Worm (Caenorhabditis elegans): ENCODE measurements around the gene eif-2Bgamma.

The eif-2Bgamma gene

DNA sequence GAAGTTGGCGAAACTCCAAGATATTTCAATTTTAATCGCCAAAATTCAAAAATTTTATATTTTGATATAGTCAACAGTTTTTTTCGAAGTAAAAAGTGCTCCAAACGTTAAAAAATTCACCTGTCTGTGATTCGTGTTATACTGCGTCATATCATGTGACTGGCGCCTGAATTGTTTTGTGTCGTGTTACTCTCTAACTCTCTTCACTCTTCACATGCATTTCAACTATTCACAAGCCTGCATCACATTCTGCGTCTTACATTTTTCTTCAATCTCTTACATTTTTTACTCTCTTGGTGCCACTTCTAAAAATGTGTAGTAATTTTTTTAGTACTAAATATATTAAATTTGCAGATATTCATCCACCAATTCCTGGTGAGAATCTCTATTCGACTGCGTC lies 39.0 kb downstream of the eif-2Bgamma start, which contains the start of gene flcn-1:
flcn-1 (plus strand) TSS at position 348 of the 400 bp plus-strand sequence.
- no peak for TF ChIP-seq hlh-1 (tag; optimal IDR thresholded peaks at IDR 0.05)
- no peak for TF ChIP-seq lin-32 (GFP tag; optimal IDR thresholded peaks at IDR 0.05)
- TF ChIP-seq M03D4.4 (tag; optimal IDR thresholded peaks at IDR 0.05), result no peak
- peak; percentile 12 for TF ChIP-seq ces-1 (GFP tag; optimal IDR thresholded peaks at IDR 0.05)
- no peak for TF ChIP-seq nhr-76 (tag; optimal IDR thresholded peaks at IDR 0.05)

DNA sequence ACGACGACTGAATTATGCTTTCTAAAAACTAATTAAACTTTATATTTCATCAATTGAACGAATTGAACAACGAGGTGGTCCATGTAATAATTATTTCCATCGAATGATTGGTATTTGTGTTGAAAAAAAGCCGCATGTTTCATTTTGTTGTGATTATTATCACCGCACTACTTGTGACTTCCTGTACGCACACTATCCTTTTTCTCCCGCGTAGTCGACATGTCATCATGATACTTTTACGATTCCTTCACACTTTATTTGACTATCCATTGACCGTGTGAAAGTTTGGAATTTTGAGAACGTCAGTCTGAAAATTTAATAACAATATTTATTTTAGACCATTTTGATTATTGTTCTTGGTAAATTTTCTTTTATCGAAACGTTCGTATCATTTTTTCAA lies 39.8 kb downstream of the eif-2Bgamma start, which contains the start of gene F22D3.4:
F22D3.4 (minus strand) TSS at position 1 of the 400 bp plus-strand sequence.
- TF ChIP-seq nhr-2 (tag; optimal IDR thresholded peaks at IDR 0.05) (no peak), nhr-237 (tag; optimal IDR thresholded peaks at IDR 0.05) (no peak), tbx-8 (GFP tag; optimal IDR thresholded peaks at IDR 0.05) (no peak), ham-2 (GFP tag; optimal IDR thresholded peaks at IDR 0.05) (no peak), ceh-83 (GFP tag; optimal IDR thresholded peaks at IDR 0.05) (no peak), pha-4 (tag; optimal IDR thresholded peaks at IDR 0.05) (no peak), hlh-1 (tag; optimal IDR thresholded peaks at IDR 0.05) (no peak), bed-3 (GFP tag; optimal IDR thresholded peaks at IDR 0.05) (no peak), sem-2 (GFP tag; optimal IDR thresholded peaks at IDR 0.05) (no peak), cnd-1 (tag; optimal IDR thresholded peaks at IDR 0.05) (no peak), lin-13 (tag; optimal IDR thresholded peaks at IDR 0.05) (no peak), flh-1 (GFP tag; optimal IDR thresholded peaks at IDR 0.05) (no peak), lin-32 (GFP tag; optimal IDR thresholded peaks at IDR 0.05) (no peak), ztf-11 (tag; optimal IDR thresholded peaks at IDR 0.05) (no peak), blmp-1 (tag; optimal IDR thresholded peaks at IDR 0.05) (no peak), unc-62 (GFP tag; optimal IDR thresholded peaks at IDR 0.05) (no peak), nhr-76 (tag; optimal IDR thresholded peaks at IDR 0.05) (no peak), unc-39 (tag; optimal IDR thresholded peaks at IDR 0.05) (no peak), M03D4.4 (tag; optimal IDR thresholded peaks at IDR 0.05) (no peak)

ce11 chrII:6927034-6927433 lies 40.4 kb downstream of the eif-2Bgamma start:
- TF ChIP-seq drap-1 (GFP tag; optimal IDR thresholded peaks at IDR 0.05) (no peak), pha-4 (tag; optimal IDR thresholded peaks at IDR 0.05) (no peak), hlh-1 (tag; optimal IDR thresholded peaks at IDR 0.05) (no peak), lin-13 (tag; optimal IDR thresholded peaks at IDR 0.05) (no peak), cnd-1 (tag; optimal IDR thresholded peaks at IDR 0.05) (no peak), blmp-1 (tag; optimal IDR thresholded peaks at IDR 0.05) (no peak), nhr-2 (tag; optimal IDR thresholded peaks at IDR 0.05) (no peak), mls-2 (tag; optimal IDR thresholded peaks at IDR 0.05) (no peak), flh-1 (GFP tag; optimal IDR thresholded peaks at IDR 0.05) (no peak), ham-2 (GFP tag; optimal IDR thresholded peaks at IDR 0.05) (no peak), elt-1 (tag; optimal IDR thresholded peaks at IDR 0.05; ENCODE audit: borderline replicate concordance, insufficient read depth) (no peak), ces-1 (GFP tag; optimal IDR thresholded peaks at IDR 0.05) (no peak), unc-120 (tag; optimal IDR thresholded peaks at IDR 0.05; ENCODE audit: poor library complexity, severe bottlenecking) (no peak), nhr-76 (tag; optimal IDR thresholded peaks at IDR 0.05) (no peak), mep-1 (tag; optimal IDR thresholded peaks at IDR 0.05) (no peak), nhr-12 (tag; optimal IDR thresholded peaks at IDR 0.05) (no peak), nhr-28 (tag; optimal IDR thresholded peaks at IDR 0.05) (no peak)

- no peak for TF ChIP-seq nhr-76 (tag; optimal IDR thresholded peaks at IDR 0.05)
- peak; percentile 77 for TF ChIP-seq unc-120 (tag; optimal IDR thresholded peaks at IDR 0.05; ENCODE audit: poor library complexity, severe bottlenecking)
- TF ChIP-seq nhr-237 (tag; optimal IDR thresholded peaks at IDR 0.05), result peak; percentile 1
Measured at ce11 chrII:6926488-6926887, 41.0 kb downstream of the eif-2Bgamma start.

ce11 chrII:6926054-6926453 lies 41.4 kb downstream of the eif-2Bgamma start:
- TF ChIP-seq M03D4.4 (tag; optimal IDR thresholded peaks at IDR 0.05), result no peak
- TF ChIP-seq zip-8 (tag; optimal IDR thresholded peaks at IDR 0.05), result peak; percentile 20
- TF ChIP-seq lin-13 (tag; optimal IDR thresholded peaks at IDR 0.05), result peak; percentile 27
- no peak for TF ChIP-seq unc-39 (tag; optimal IDR thresholded peaks at IDR 0.05)
- TF ChIP-seq mls-2 (tag; optimal IDR thresholded peaks at IDR 0.05), result no peak
- no peak for TF ChIP-seq lsy-2 (tag; optimal IDR thresholded peaks at IDR 0.05)
- TF ChIP-seq nhr-28 (tag; optimal IDR thresholded peaks at IDR 0.05), result no peak
- peak; percentile 76 for TF ChIP-seq nhr-2 (tag; optimal IDR thresholded peaks at IDR 0.05)
- no peak for TF ChIP-seq hlh-1 (tag; optimal IDR thresholded peaks at IDR 0.05)
- no peak for TF ChIP-seq ces-1 (GFP tag; optimal IDR thresholded peaks at IDR 0.05)
- TF ChIP-seq pha-4 (tag; optimal IDR thresholded peaks at IDR 0.05), result peak; percentile 57
- no peak for TF ChIP-seq nhr-76 (tag; optimal IDR thresholded peaks at IDR 0.05)
- TF ChIP-seq nhr-237 (tag; optimal IDR thresholded peaks at IDR 0.05), result no peak
- TF ChIP-seq ztf-11 (tag; optimal IDR thresholded peaks at IDR 0.05), result no peak
- no peak for TF ChIP-seq elt-3 (tag; optimal IDR thresholded peaks at IDR 0.05)
- peak; percentile 65 for TF ChIP-seq ham-2 (GFP tag; optimal IDR thresholded peaks at IDR 0.05)
- TF ChIP-seq snpc-4 (tag; optimal IDR thresholded peaks at IDR 0.05), result no peak
- TF ChIP-seq ceh-43 (GFP tag; optimal IDR thresholded peaks at IDR 0.05), result no peak
- TF ChIP-seq ceh-39 (tag; optimal IDR thresholded peaks at IDR 0.05), result peak; percentile 62
- TF ChIP-seq lin-32 (GFP tag; optimal IDR thresholded peaks at IDR 0.05), result no peak
- TF ChIP-seq bed-3 (GFP tag; optimal IDR thresholded peaks at IDR 0.05), result no peak
- peak; percentile 27 for TF ChIP-seq unc-62 (GFP tag; optimal IDR thresholded peaks at IDR 0.05)
- no peak for TF ChIP-seq mab-5 (tag; optimal IDR thresholded peaks at IDR 0.05)
- no peak for TF ChIP-seq ceh-83 (GFP tag; optimal IDR thresholded peaks at IDR 0.05)
- no peak for TF ChIP-seq blmp-1 (tag; optimal IDR thresholded peaks at IDR 0.05)
- no peak for TF ChIP-seq sem-2 (GFP tag; optimal IDR thresholded peaks at IDR 0.05)
- TF ChIP-seq elt-1 (tag; optimal IDR thresholded peaks at IDR 0.05; ENCODE audit: borderline replicate concordance, insufficient read depth), result no peak
- TF ChIP-seq sptf-1 (tag; optimal IDR thresholded peaks at IDR 0.05), result no peak
- no peak for TF ChIP-seq mep-1 (tag; optimal IDR thresholded peaks at IDR 0.05)
- no peak for TF ChIP-seq unc-120 (tag; optimal IDR thresholded peaks at IDR 0.05; ENCODE audit: poor library complexity, severe bottlenecking)
- TF ChIP-seq nhr-12 (tag; optimal IDR thresholded peaks at IDR 0.05), result no peak
- no peak for TF ChIP-seq tbx-8 (GFP tag; optimal IDR thresholded peaks at IDR 0.05)
- no peak for TF ChIP-seq cnd-1 (tag; optimal IDR thresholded peaks at IDR 0.05)
- no peak for TF ChIP-seq drap-1 (GFP tag; optimal IDR thresholded peaks at IDR 0.05)
- TF ChIP-seq flh-1 (GFP tag; optimal IDR thresholded peaks at IDR 0.05), result no peak
